Worm (Caenorhabditis elegans) whole organism, young adult: ENCODE measurements around the gene Y37E11B.6.
A peak's percentile ranks its signal among the peaks of the same experiment; 100 is the strongest.

ENCODE experiments used
- B0035.1 ChIP-seq: sonication (generic microtip); optimal IDR thresholded peaks from 2 replicates; lab custom pipeline; 2016; ENCODE audit warnings: missing genetic modification characterization, mild to moderate bottlenecking, missing compliant biosample characterization, missing genotype, missing genetic modification reagents
- C06A6.2 ChIP-seq: fragments of 200-800 bp; sonication (Bioruptor generic); conservative IDR thresholded peaks from 2 replicates; pipeline ENCODE4 v1.3.6; 2022; ENCODE audit warnings: missing genetic modification characterization, missing compliant biosample characterization
- F22D6.2 ChIP-seq: sonication (generic microtip); optimal IDR thresholded peaks from 2 replicates; lab custom pipeline; 2016; ENCODE audit warnings: mild to moderate bottlenecking, missing genetic modification characterization, missing compliant biosample characterization
- F49E8.2 ChIP-seq: sonication (generic microtip); optimal IDR thresholded peaks from 3 replicates; lab custom pipeline; 2017; ENCODE audit warnings: missing genetic modification characterization, mild to moderate bottlenecking, missing compliant biosample characterization, antibody characterized with exemption, moderate library complexity; ENCODE audit not compliant: insufficient read depth
- T26A5.8 ChIP-seq: sonication (generic microtip); optimal IDR thresholded peaks from 2 replicates; lab custom pipeline; 2016; ENCODE audit warnings: missing genetic modification characterization, missing compliant biosample characterization
- Y56A3A.18 ChIP-seq: fragments of 200-800 bp; sonication (Bioruptor generic); IDR thresholded peaks from 2 replicates; pipeline ENCODE4 v1.3.6; 2022; ENCODE audit warnings: missing genetic modification reagents, missing genetic modification characterization, missing compliant biosample characterization
- Y67H2A.10 ChIP-seq: fragments of 200-800 bp; sonication (Bioruptor generic); conservative IDR thresholded peaks from 2 replicates; pipeline ENCODE4 v1.3.6; 2022; ENCODE audit warnings: missing genetic modification reagents, missing genetic modification characterization, missing compliant biosample characterization
- aptf-3 ChIP-seq: fragments of 200-800 bp; sonication (Bioruptor generic); IDR thresholded peaks from 2 replicates; pipeline ENCODE4 v1.3.6; 2022; ENCODE audit warnings: missing genetic modification characterization, missing compliant biosample characterization
- athp-1 ChIP-seq: sonication (generic microtip); optimal IDR thresholded peaks from 2 replicates; lab custom pipeline; 2017; ENCODE audit warnings: mild to moderate bottlenecking, missing genetic modification characterization, missing compliant biosample characterization
- attf-3 ChIP-seq: fragments of 200-800 bp; sonication (Bioruptor generic); conservative IDR thresholded peaks from 2 replicates; pipeline ENCODE4 v1.3.6; 2022; ENCODE audit warnings: missing genetic modification reagents, missing genetic modification characterization, missing compliant biosample characterization
- attf-5 ChIP-seq: fragments of 200-800 bp; sonication (Bioruptor generic); optimal IDR thresholded peaks from 2 replicates; lab custom pipeline; 2018; ENCODE audit warnings: mild to moderate bottlenecking, missing genetic modification characterization, missing compliant biosample characterization
- bed-1 ChIP-seq: fragments of 200-800 bp; sonication (Bioruptor generic); IDR thresholded peaks from 2 replicates; pipeline ENCODE4 v1.3.6; 2022; ENCODE audit warnings: missing genetic modification reagents, missing genetic modification characterization, missing compliant biosample characterization
- bed-2 ChIP-seq: fragments of 200-800 bp; sonication (Bioruptor generic); IDR thresholded peaks from 2 replicates; pipeline ENCODE4 v1.3.6; 2022; ENCODE audit warnings: missing genetic modification reagents, missing genetic modification characterization, missing compliant biosample characterization
- cebp-2 ChIP-seq: fragments of 200-800 bp; sonication (Bioruptor generic); IDR thresholded peaks from 2 replicates; pipeline ENCODE4 v1.3.6; 2022; ENCODE audit warnings: missing genetic modification characterization, missing compliant biosample characterization
- ceh-27 ChIP-seq: fragments of 200-800 bp; sonication (Bioruptor generic); optimal IDR thresholded peaks from 2 replicates; lab custom pipeline; 2018; ENCODE audit warnings: mild to moderate bottlenecking, missing genetic modification characterization, moderate library complexity, missing compliant biosample characterization
- ceh-40 ChIP-seq: fragments of 200-800 bp; sonication (Bioruptor generic); IDR thresholded peaks from 2 replicates; pipeline ENCODE4 v1.3.6; 2022; ENCODE audit warnings: missing genetic modification characterization, missing compliant biosample characterization
- ceh-79 ChIP-seq: sonication (generic microtip); optimal IDR thresholded peaks from 2 replicates; lab custom pipeline; 2017; ENCODE audit warnings: mild to moderate bottlenecking, missing genetic modification characterization, missing compliant biosample characterization
- chd-7 ChIP-seq: sonication (generic microtip); optimal IDR thresholded peaks from 2 replicates; lab custom pipeline; 2016; ENCODE audit warnings: mild to moderate bottlenecking, missing genetic modification characterization, moderate library complexity, missing compliant biosample characterization
- die-1 ChIP-seq: sonication (generic microtip); optimal IDR thresholded peaks from 2 replicates; lab custom pipeline; 2016; ENCODE audit warnings: missing genotype, mild to moderate bottlenecking, missing genetic modification characterization, missing compliant biosample characterization
- dox-1 ChIP-seq: fragments of 200-800 bp; sonication (Bioruptor generic); IDR thresholded peaks from 2 replicates; pipeline ENCODE4 v1.3.6; 2022; ENCODE audit warnings: missing genetic modification reagents, missing genetic modification characterization, missing compliant biosample characterization
- dpl-1 ChIP-seq: fragments of 150-350 bp; optimal IDR thresholded peaks from 2 replicates; lab custom pipeline; 2014; ENCODE audit warnings: missing biosample characterization, missing genetic modification reagents, missing genetic modification characterization
- egl-18 ChIP-seq: fragments of 200-800 bp; sonication (Bioruptor generic); IDR thresholded peaks from 2 replicates; pipeline ENCODE4 v1.3.6; 2022; ENCODE audit warnings: missing genetic modification reagents, missing genetic modification characterization, missing compliant biosample characterization
- egrh-3 ChIP-seq: fragments of 200-800 bp; sonication (Bioruptor generic); IDR thresholded peaks from 2 replicates; pipeline ENCODE4 v1.3.6; 2022; ENCODE audit warnings: missing genetic modification reagents, missing genetic modification characterization, missing compliant biosample characterization
- fkh-3 ChIP-seq: sonication (generic microtip); optimal IDR thresholded peaks from 2 replicates; lab custom pipeline; 2016; ENCODE audit warnings: mild to moderate bottlenecking, missing genetic modification characterization, missing compliant biosample characterization
- him-1 ChIP-seq: sonication (generic microtip); optimal IDR thresholded peaks from 2 replicates; lab custom pipeline; 2016; ENCODE audit warnings: missing genotype, missing genetic modification reagents, missing genetic modification characterization, missing compliant biosample characterization
- hmg-20 ChIP-seq: fragments of 200-800 bp; sonication (Bioruptor generic); IDR thresholded peaks from 2 replicates; pipeline ENCODE4 v1.3.6; 2022; ENCODE audit warnings: missing genetic modification reagents, missing genetic modification characterization, missing compliant biosample characterization
- lin-40 ChIP-seq: sonication (generic microtip); optimal IDR thresholded peaks from 2 replicates; lab custom pipeline; 2016; ENCODE audit warnings: missing genetic modification characterization, mild to moderate bottlenecking, missing compliant biosample characterization, missing genotype, missing genetic modification reagents
- lsl-1 ChIP-seq: fragments of 200-800 bp; sonication (Bioruptor generic); optimal IDR thresholded peaks from 2 replicates; lab custom pipeline; 2018; ENCODE audit warnings: mild to moderate bottlenecking, missing genetic modification characterization, moderate library complexity, missing compliant biosample characterization
- madf-3 ChIP-seq: fragments of 200-800 bp; sonication (Bioruptor generic); IDR thresholded peaks from 2 replicates; pipeline ENCODE4 v1.3.6; 2022; ENCODE audit warnings: missing genetic modification reagents, missing genetic modification characterization, missing compliant biosample characterization
- madf-8 ChIP-seq: fragments of 200-800 bp; sonication (Bioruptor generic); conservative IDR thresholded peaks from 2 replicates; pipeline ENCODE4 v1.3.6; 2022; ENCODE audit warnings: missing genetic modification reagents, missing genetic modification characterization, missing compliant biosample characterization
- mel-28 ChIP-seq: sonication (generic microtip); optimal IDR thresholded peaks from 2 replicates; lab custom pipeline; 2016; ENCODE audit warnings: borderline replicate concordance, mild to moderate bottlenecking, missing genetic modification characterization, missing compliant biosample characterization
- nfya-2 ChIP-seq: fragments of 200-800 bp; sonication (Bioruptor generic); IDR thresholded peaks from 2 replicates; pipeline ENCODE4 v1.3.6; 2022; ENCODE audit warnings: missing genetic modification reagents, missing genetic modification characterization, missing compliant biosample characterization
- nhr-120 ChIP-seq: fragments of 200-800 bp; sonication (Bioruptor generic); IDR thresholded peaks from 2 replicates; pipeline ENCODE4 v1.3.6; 2022; ENCODE audit warnings: missing genetic modification characterization, missing compliant biosample characterization
- nhr-80 ChIP-seq: sonication (generic microtip); optimal IDR thresholded peaks from 2 replicates; lab custom pipeline; 2016; ENCODE audit warnings: missing genetic modification characterization, missing compliant biosample characterization
- snpc-1.1 ChIP-seq: sonication (generic microtip); optimal IDR thresholded peaks from 2 replicates; lab custom pipeline; 2017; ENCODE audit warnings: missing genetic modification characterization, mild to moderate bottlenecking, missing compliant biosample characterization, antibody characterized with exemption, moderate library complexity, missing genotype, missing genetic modification reagents; ENCODE audit not compliant: insufficient read depth
- sptf-2 ChIP-seq: fragments of 200-800 bp; sonication (Bioruptor generic); optimal IDR thresholded peaks from 2 replicates; lab custom pipeline; 2018; ENCODE audit warnings: mild to moderate bottlenecking, missing genetic modification characterization, missing compliant biosample characterization
- unc-62 ChIP-seq: fragments of 150-350 bp; optimal IDR thresholded peaks from 2 replicates; lab custom pipeline; 2014; ENCODE audit warnings: missing biosample characterization, missing genetic modification reagents, missing genetic modification characterization
- xnd-1 ChIP-seq: sonication (generic microtip); optimal IDR thresholded peaks from 2 replicates; lab custom pipeline; 2016; ENCODE audit warnings: missing genotype, missing genetic modification reagents, missing genetic modification characterization, missing compliant biosample characterization
- ztf-28 ChIP-seq: fragments of 200-800 bp; sonication (Bioruptor generic); IDR thresholded peaks from 2 replicates; pipeline ENCODE4 v1.3.6; 2022; ENCODE audit warnings: missing genetic modification reagents, missing genetic modification characterization, missing compliant biosample characterization
- ztf-6 ChIP-seq: fragments of 200-800 bp; sonication (Bioruptor generic); IDR thresholded peaks from 2 replicates; pipeline ENCODE4 v1.3.6; 2022; ENCODE audit warnings: missing genetic modification reagents, missing genetic modification characterization, missing compliant biosample characterization

Y37E11B.6 gene

ce11 chrIV:3648634-3649240, 49.6 kb upstream of the Y37E11B.6 start, which contains the start of gene CC8.2 (continued):
- TF ChIP-seq nhr-80 (peak; percentile 21), mel-28 (tag; lab: Kevin White, UChicago) (no peak), hmg-20 (no peak), unc-62 (no peak), athp-1 (tag; lab: Kevin White, UChicago) (peak; percentile 43), egrh-3 (GFP tag; lab: Robert Waterston, UW) (peak; percentile 89), dpl-1 (GFP tag; lab: Kevin White, UChicago) (peak; percentile 49), C06A6.2 (0 out of 2 replicates have a peak, but pooled peaks have one; percentile 57), F49E8.2 (tag; lab: Kevin White, UChicago) (no peak), madf-3 (GFP tag; lab: Robert Waterston, UW) (0 out of 2 replicates have a peak, but pooled peaks have one; percentile 41), snpc-1.1 (tag; lab: Kevin White, UChicago) (no peak), cebp-2 (GFP tag; lab: Robert Waterston, UW) (no peak), egl-18 (no peak), attf-5 (GFP tag; lab: Kevin White, UChicago) (no peak), lsl-1 (GFP tag; lab: Kevin White, UChicago) (no peak), chd-7 (tag; lab: Kevin White, UChicago) (peak; percentile 18), T26A5.8 (tag; lab: Kevin White, UChicago) (no peak), die-1 (tag; lab: Kevin White, UChicago) (no peak), ceh-79 (tag; lab: Kevin White, UChicago) (no peak), him-1 (tag; lab: Kevin White, UChicago) (no peak), Y56A3A.18 (no peak), madf-8 (peak; percentile 92), aptf-3 (GFP tag; lab: Robert Waterston, UW) (no peak), lin-40 (tag; lab: Kevin White, UChicago) (peak; percentile 15), ztf-6 (GFP tag; lab: Robert Waterston, UW) (no peak), bed-1 (GFP tag; lab: Robert Waterston, UW) (no peak), ztf-28 (no peak), Y67H2A.10 (GFP tag; lab: Robert Waterston, UW) (no peak), dox-1 (GFP tag; lab: Robert Waterston, UW) (no peak; the same call in 1 of the 2 replicates), ceh-27 (peak; percentile 56), nhr-120 (no peak), fkh-3 (tag; lab: Kevin White, UChicago) (no peak), attf-3 (GFP tag; lab: Robert Waterston, UW) (no peak), sptf-2 (GFP tag; lab: Kevin White, UChicago) (no peak), bed-2 (GFP tag; lab: Robert Waterston, UW) (no peak), F22D6.2 (no peak), ceh-40 (GFP tag; lab: Robert Waterston, UW) (no peak), B0035.1 (tag; lab: Kevin White, UChicago) (no peak), xnd-1 (tag; lab: Kevin White, UChicago) (peak; percentile 63), nfya-2 (GFP tag; lab: Robert Waterston, UW) (no peak)
